Fruit fly (Drosophila melanogaster): Measurements from ENCODE around the gene XNP.

- no peak for TF ChIP-seq h (optimal IDR thresholded peaks at IDR 0.05)
- TF ChIP-seq psq (optimal IDR thresholded peaks at IDR 0.05), result no peak
- no peak for TF ChIP-seq insv (optimal IDR thresholded peaks at IDR 0.05)
These were observed 35.5 kb upstream of the XNP start for dm6 chr3R:25518099-25518567.
